Fruit fly (Drosophila melanogaster): Measurements from ENCODE around the gene Ubc84D.
A peak's percentile ranks its signal among the peaks of the same experiment; 100 is the strongest.

Ubc84D gene

DNA sequence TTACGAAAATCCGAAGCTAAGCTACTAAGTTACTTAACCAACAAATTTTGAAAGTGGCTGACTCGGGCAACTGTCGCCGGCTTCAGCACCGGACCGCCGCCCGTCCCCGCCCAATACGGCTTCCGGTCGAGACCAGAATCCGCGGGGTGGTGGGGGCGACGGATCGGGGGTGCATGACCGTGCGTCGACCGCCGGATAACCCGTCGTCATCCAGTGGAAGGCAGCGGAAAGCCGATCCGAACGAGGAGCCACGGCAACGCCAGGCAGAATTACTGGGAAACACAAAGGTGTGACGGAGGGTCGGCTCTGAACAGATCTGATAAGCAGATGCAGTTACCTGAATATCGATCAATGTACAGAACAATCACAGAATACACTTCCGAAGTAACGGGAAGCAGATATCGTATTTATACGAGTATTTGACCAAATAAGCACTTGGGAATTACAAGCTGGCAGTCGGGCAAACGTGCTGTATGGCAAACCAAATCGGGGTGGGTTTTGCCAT is 44.6 kb downstream of the Ubc84D start (continued):
- TF ChIP-seq tna (GFP tag; IDR thresholded peaks at IDR 0.05; ENCODE audit: partially characterized antibody) (peak; percentile 97), CG10462 (GFP tag; optimal IDR thresholded peaks at IDR 0.05) (no peak), p53 (GFP tag; optimal IDR thresholded peaks at IDR 0.05) (peak; percentile 1), Atf3 (GFP tag; optimal IDR thresholded peaks at IDR 0.05) (peak; percentile 42), CG11695 (GFP tag; IDR thresholded peaks at IDR 0.05) (peak; percentile 47; the same call in 2 of the 3 replicates), D19A (tag; optimal IDR thresholded peaks at IDR 0.05) (peak; percentile 57), CG3163 (GFP tag; optimal IDR thresholded peaks at IDR 0.05) (peak; percentile 50), dmrt11E (tag; optimal IDR thresholded peaks at IDR 0.05) (no peak), CG12391 (tag; optimal IDR thresholded peaks at IDR 0.05) (peak; percentile 48), CG6791 (GFP tag; IDR thresholded peaks at IDR 0.05; ENCODE audit: partially characterized antibody) (peak; percentile 100), CG7839 (tag; optimal IDR thresholded peaks at IDR 0.05) (peak; percentile 50), cg (GFP tag; optimal IDR thresholded peaks at IDR 0.05) (no peak), HmgZ (tag; optimal IDR thresholded peaks at IDR 0.05) (peak; percentile 91), Stat92E (GFP tag; optimal IDR thresholded peaks at IDR 0.05) (peak in 1 of 3 experiments; percentile 96), Dip2 (GFP tag; IDR thresholded peaks at IDR 0.05) (no peak), Sox100B (GFP tag; optimal IDR thresholded peaks at IDR 0.05) (no peak), dm (GFP tag; optimal IDR thresholded peaks at IDR 0.05) (peak; percentile 35), ATbp (GFP tag; optimal IDR thresholded peaks at IDR 0.05) (peak; percentile 64), her (GFP tag; optimal IDR thresholded peaks at IDR 0.05) (peak; percentile 59), dysf (GFP tag; IDR thresholded peaks at IDR 0.05) (peak; percentile 54; the same call in 2 of the 3 replicates), sisA (GFP tag; IDR thresholded peaks at IDR 0.05) (no peak; the same call in 1 of the 2 replicates), CG10147 (GFP tag; optimal IDR thresholded peaks at IDR 0.05) (peak; percentile 25), CG33213 (GFP tag; optimal IDR thresholded peaks at IDR 0.05) (peak; percentile 10), mirr (GFP tag; optimal IDR thresholded peaks at IDR 0.05) (peak; percentile 99), B-H2 (GFP tag; optimal IDR thresholded peaks at IDR 0.05) (peak; percentile 96), CG12942 (GFP tag; optimal IDR thresholded peaks at IDR 0.05) (no peak), phol (tag; optimal IDR thresholded peaks at IDR 0.05) (no peak), nmo (GFP tag; optimal IDR thresholded peaks at IDR 0.05) (peak; percentile 28), CG43689 (GFP tag; IDR thresholded peaks at IDR 0.05) (no peak), aop (GFP tag; IDR thresholded peaks at IDR 0.05) (peak; percentile 99), CG32767 (GFP tag; IDR thresholded peaks at IDR 0.05) (peak; percentile 19; the same call in 1 of the 2 replicates), sens (GFP tag) (peak; percentile 88), CG7556 (GFP tag; optimal IDR thresholded peaks at IDR 0.05) (no peak), Nf-YA (GFP tag; IDR thresholded peaks at IDR 0.05) (peak; percentile 29; the same call in 1 of the 2 replicates), CG8089 (GFP tag; optimal IDR thresholded peaks at IDR 0.05) (peak; percentile 46), CG1603 (tag; optimal IDR thresholded peaks at IDR 0.05) (peak; percentile 54), ems (GFP tag; optimal IDR thresholded peaks at IDR 0.05) (peak; percentile 56), CG6654 (GFP tag; optimal IDR thresholded peaks at IDR 0.05) (no peak), CG11085 (GFP tag; IDR thresholded peaks at IDR 0.05) (peak; percentile 45; the same call in 1 of the 2 replicates), CG34376 (GFP tag; optimal IDR thresholded peaks at IDR 0.05) (peak; percentile 99), CG32772 (GFP tag; IDR thresholded peaks at IDR 0.05) (peak; percentile 40; the same call in 1 of the 2 replicates), CG17328 (GFP tag; IDR thresholded peaks at IDR 0.05) (peak; percentile 67), prd (optimal IDR thresholded peaks at IDR 0.05) (no peak), prd (GFP tag; IDR thresholded peaks at IDR 0.05) (peak; percentile 62; the same call in 2 of the 3 replicates), Dref (GFP tag; IDR thresholded peaks at IDR 0.05) (peak; percentile 42), ato (GFP tag; IDR thresholded peaks at IDR 0.05; ENCODE audit: partially characterized antibody) (peak; percentile 95), Hmr (GFP tag; optimal IDR thresholded peaks at IDR 0.05) (peak; percentile 73), CG2202 (tag; optimal IDR thresholded peaks at IDR 0.05) (peak; percentile 9), CG14860 (GFP tag; IDR thresholded peaks at IDR 0.05; ENCODE audit: partially characterized antibody) (peak; percentile 98), Mrtf (GFP tag; IDR thresholded peaks at IDR 0.05) (peak; percentile 61; the same call in 2 of the 3 replicates)
